Worm (Caenorhabditis elegans) whole organism, young adult: ENCODE data around the gene prdh-1.

Experiments used
- hmg-20 ChIP-seq: fragments of 200-800 bp; sonication (Bioruptor generic); IDR thresholded peaks from 2 replicates; pipeline ENCODE4 v1.3.6; 2022; ENCODE audit warnings: missing genetic modification reagents, missing genetic modification characterization, missing compliant biosample characterization
- madf-6 ChIP-seq: fragments of 200-800 bp; sonication (Bioruptor generic); IDR thresholded peaks from 2 replicates; pipeline ENCODE4 v1.3.6; 2022; ENCODE audit warnings: missing genetic modification reagents, missing genetic modification characterization, missing compliant biosample characterization
- mel-28 ChIP-seq: sonication (generic microtip); optimal IDR thresholded peaks from 2 replicates; lab custom pipeline; 2016; ENCODE audit warnings: borderline replicate concordance, mild to moderate bottlenecking, missing genetic modification characterization, missing compliant biosample characterization
- nhr-90 ChIP-seq: sonication (generic microtip); optimal IDR thresholded peaks from 2 replicates; lab custom pipeline; 2016; ENCODE audit warnings: missing genotype, mild to moderate bottlenecking, missing genetic modification characterization, missing compliant biosample characterization

DNA sequence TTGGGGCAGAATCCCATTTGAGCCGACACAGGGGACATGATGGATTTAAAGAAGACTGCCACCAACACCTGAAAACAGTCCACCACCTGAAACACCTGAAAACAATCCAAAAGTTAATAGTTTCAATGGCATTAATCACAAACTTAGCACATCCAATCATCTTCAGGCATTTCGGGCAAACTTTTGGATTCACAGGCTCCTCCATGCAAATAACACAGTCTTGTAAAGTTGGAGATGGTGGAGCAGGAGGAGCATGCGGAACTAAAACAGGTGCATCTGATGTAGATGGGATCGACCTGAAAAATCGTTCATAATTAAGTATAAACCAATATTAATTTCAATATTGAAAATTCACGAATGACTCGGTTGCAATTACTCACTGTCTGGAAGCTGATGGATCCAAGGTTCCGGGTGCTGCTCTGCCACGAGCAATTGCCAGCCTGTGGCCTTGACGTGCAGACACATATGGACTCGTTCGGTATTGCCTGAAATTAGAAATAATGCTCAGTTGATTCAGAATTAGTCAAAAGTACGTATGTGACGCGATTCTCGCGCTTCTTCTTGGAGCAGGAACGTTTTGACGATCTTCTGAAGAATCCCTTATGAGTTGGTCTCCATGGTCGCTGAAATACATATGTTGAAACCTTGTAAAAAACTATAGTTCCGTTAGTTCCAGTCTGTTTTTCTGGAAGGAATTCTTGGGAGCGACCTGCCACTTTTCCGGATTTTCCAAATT, 41.9 kb downstream of the prdh-1 start:
- TF ChIP-seq nhr-90 = no peak
- no peak for TF ChIP-seq hmg-20
- TF ChIP-seq mel-28 = no peak
- TF ChIP-seq madf-6 (GFP tag; lab: Robert Waterston, UW) = no peak
